Fruit fly (Drosophila melanogaster): ENCODE results near the gene Amun.

Gene Amun

dm6 chrX:11687666-11688492 lies 27.5 kb downstream of the Amun start:
- no peak for TF ChIP-seq insv (optimal IDR thresholded peaks at IDR 0.05)
- TF ChIP-seq psq (optimal IDR thresholded peaks at IDR 0.05): no peak
- TF ChIP-seq Myc (optimal IDR thresholded peaks at IDR 0.05): no peak
- no peak for TF ChIP-seq h (optimal IDR thresholded peaks at IDR 0.05)
- no peak for TF ChIP-seq ttk (optimal IDR thresholded peaks at IDR 0.05)
- TF ChIP-seq Sin3A (optimal IDR thresholded peaks at IDR 0.05): no peak

DNA sequence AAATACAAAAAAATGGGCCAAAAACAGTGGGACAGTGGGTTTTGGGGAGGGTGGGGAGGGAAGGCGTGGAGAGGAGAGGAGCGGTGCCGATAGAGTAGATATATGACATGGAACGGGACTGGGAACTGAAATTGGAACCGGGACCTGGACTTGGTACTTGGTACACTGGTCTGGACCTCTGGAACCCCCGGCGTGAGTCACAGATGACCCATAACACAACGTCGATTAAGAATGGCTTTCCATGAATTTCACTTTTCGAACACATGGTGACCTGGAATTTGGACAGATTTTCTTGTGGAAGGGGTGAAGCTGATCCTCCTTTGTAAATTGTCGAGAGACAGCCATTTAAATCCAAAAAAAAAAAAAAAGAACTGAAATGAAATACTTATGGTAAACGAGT lies 28.7 kb downstream of the Amun start:
- TF ChIP-seq Myc (optimal IDR thresholded peaks at IDR 0.05) (no peak), psq (optimal IDR thresholded peaks at IDR 0.05) (no peak), ttk (optimal IDR thresholded peaks at IDR 0.05) (no peak), Sin3A (optimal IDR thresholded peaks at IDR 0.05) (no peak), h (optimal IDR thresholded peaks at IDR 0.05) (no peak), insv (optimal IDR thresholded peaks at IDR 0.05) (no peak)

DNA sequence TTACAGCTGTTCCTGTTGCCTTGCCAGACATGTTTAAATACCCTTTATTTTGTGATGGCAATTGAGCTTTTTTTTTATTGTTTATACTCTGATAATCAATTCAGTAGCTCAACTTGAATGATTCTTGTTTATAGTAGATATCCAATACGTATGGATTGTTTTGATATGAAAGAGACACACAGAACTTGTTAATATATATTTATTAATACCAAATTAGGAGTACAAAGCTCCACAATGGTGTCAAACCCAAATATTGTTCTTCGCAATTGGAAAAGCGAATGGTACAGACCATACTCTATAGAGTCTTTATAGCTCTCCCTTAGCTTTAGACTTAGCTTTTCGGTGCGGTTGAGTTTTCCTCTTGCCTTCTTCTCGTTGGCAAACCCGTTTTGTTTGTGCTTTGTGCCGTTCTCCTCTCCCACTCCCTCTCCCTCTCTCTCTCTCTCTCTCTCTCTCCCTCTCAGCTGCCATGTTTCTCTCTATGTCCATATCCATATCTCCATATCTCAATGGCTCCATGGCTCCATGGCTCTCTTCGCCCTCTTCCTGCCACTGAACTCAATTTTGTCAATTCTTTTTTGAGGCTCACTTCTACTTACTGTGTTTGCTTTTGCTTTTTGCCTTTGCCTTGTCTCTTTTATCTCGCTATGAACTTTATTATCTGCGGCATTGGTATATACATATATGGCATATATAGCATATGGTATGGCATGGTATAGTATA lies 29.3 kb downstream of the Amun start:
- TF ChIP-seq insv (optimal IDR thresholded peaks at IDR 0.05): no peak
- TF ChIP-seq ttk (optimal IDR thresholded peaks at IDR 0.05): no peak
- no peak for TF ChIP-seq Myc (optimal IDR thresholded peaks at IDR 0.05)
- no peak for TF ChIP-seq psq (optimal IDR thresholded peaks at IDR 0.05)
- TF ChIP-seq Sin3A (optimal IDR thresholded peaks at IDR 0.05): no peak
- no peak for TF ChIP-seq h (optimal IDR thresholded peaks at IDR 0.05)

DNA sequence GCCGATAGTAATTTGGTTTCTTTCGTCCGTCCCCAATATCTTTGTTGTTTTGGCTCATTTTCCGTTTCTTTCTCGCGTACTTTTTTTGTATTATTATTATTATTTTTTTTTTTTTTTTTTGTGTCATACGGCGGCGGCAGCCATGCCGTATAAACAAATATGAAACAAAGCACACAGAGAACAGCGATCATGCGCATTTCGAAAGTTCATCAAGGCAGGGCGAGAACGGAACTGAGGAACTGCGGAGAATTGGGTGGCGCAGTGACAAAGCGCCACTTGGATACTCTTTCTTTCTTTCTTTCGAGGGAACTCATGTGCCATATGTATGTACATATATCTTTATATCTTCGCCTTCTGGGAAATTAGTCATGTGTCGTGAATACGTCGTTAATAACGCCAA lies 30.9 kb downstream of the Amun start:
- TF ChIP-seq psq (optimal IDR thresholded peaks at IDR 0.05) (no peak), insv (optimal IDR thresholded peaks at IDR 0.05) (no peak), Myc (optimal IDR thresholded peaks at IDR 0.05) (no peak), h (optimal IDR thresholded peaks at IDR 0.05) (no peak), ttk (optimal IDR thresholded peaks at IDR 0.05) (no peak), Sin3A (optimal IDR thresholded peaks at IDR 0.05) (no peak)

DNA sequence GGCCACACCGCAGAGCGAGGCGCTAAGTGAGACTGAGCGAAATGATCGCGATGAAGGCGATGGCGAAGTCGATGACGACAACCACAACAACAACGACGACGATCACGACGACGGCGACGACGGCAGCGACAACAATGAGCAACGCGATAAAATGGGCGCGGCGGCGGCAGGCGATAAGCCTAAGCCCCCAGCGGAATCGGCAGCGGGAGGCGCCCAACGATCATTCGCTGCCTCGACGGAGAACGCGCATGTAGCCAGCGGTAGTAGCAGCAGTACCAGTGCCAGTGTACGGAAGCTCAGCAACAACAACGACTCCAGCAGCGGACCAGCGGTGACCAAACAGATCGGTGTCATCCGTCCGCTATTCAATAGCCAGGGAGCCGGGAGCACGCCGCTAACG lies 31.9 kb downstream of the Amun start:
- TF ChIP-seq psq (optimal IDR thresholded peaks at IDR 0.05) (no peak), h (optimal IDR thresholded peaks at IDR 0.05) (no peak), Myc (optimal IDR thresholded peaks at IDR 0.05) (no peak), Sin3A (optimal IDR thresholded peaks at IDR 0.05) (no peak), insv (optimal IDR thresholded peaks at IDR 0.05) (no peak), ttk (optimal IDR thresholded peaks at IDR 0.05) (no peak)

- TF ChIP-seq insv (optimal IDR thresholded peaks at IDR 0.05) (no peak), Sin3A (optimal IDR thresholded peaks at IDR 0.05) (no peak), h (optimal IDR thresholded peaks at IDR 0.05) (no peak), Myc (optimal IDR thresholded peaks at IDR 0.05) (no peak), ttk (optimal IDR thresholded peaks at IDR 0.05) (no peak), psq (optimal IDR thresholded peaks at IDR 0.05) (no peak)
These were observed 33.5 kb downstream of the Amun start for dm6 chrX:11681558-11682551.

- TF ChIP-seq h (optimal IDR thresholded peaks at IDR 0.05): no peak
- TF ChIP-seq ttk (optimal IDR thresholded peaks at IDR 0.05): no peak
- TF ChIP-seq insv (optimal IDR thresholded peaks at IDR 0.05): no peak
- no peak for TF ChIP-seq psq (optimal IDR thresholded peaks at IDR 0.05)
- TF ChIP-seq Sin3A (optimal IDR thresholded peaks at IDR 0.05): no peak
- TF ChIP-seq Myc (optimal IDR thresholded peaks at IDR 0.05): no peak
These were observed 35.0 kb downstream of the Amun start for dm6 chrX:11680405-11680804.

DNA sequence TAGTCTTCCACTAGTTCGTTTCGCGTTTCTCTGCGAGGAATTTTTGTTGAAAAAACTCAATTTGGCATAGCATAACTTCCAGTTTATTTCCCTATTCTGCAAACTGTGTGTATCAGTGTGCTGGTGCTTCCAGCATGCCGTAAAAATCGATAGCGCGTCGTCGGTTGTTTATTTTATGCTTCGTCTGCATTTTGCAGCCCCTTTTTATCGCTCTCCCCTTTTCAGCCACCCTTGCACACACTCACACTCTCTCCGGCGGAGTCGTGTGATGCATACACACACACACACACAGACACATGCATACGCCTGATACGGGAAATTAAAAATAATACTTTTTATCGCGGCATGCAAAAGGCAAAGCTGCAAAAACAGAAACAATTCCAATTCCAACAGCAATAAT lies 35.9 kb downstream of the Amun start:
- TF ChIP-seq insv (optimal IDR thresholded peaks at IDR 0.05): no peak
- TF ChIP-seq h (optimal IDR thresholded peaks at IDR 0.05): no peak
- no peak for TF ChIP-seq Myc (optimal IDR thresholded peaks at IDR 0.05)
- TF ChIP-seq psq (optimal IDR thresholded peaks at IDR 0.05): no peak
- TF ChIP-seq ttk (optimal IDR thresholded peaks at IDR 0.05): no peak
- no peak for TF ChIP-seq Sin3A (optimal IDR thresholded peaks at IDR 0.05)

DNA sequence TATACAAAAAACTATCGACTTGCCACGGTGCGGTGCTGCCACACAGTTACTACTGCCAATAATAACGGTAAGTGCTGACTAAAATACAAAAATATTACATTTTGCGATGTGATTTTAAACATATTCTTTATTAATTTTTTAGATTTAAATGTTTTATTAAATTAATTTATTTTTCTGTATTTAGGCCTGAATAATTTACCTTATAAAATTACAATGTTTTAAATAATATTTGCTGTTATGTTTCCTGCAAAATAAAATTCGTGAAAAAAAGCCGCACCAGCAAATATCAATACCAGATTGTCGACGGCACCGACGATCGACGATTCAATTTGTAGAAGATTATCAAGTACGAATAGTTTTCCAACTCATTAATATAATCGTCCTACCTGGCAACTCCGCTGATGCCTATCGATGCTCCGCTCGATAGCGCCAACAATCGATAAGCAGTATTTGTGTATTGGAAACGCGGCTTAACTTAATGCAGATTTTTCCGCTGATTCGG lies 36.8 kb downstream of the Amun start, which contains the start of the genes Vlet and bif:
TSS of gene Vlet (minus strand) at position 51 of the 502 bp plus-strand sequence.
TSS of gene bif (plus strand) at position 432 of the 502 bp plus-strand sequence.
- TF ChIP-seq insv (optimal IDR thresholded peaks at IDR 0.05) (no peak), h (optimal IDR thresholded peaks at IDR 0.05) (no peak), Sin3A (optimal IDR thresholded peaks at IDR 0.05) (no peak), psq (optimal IDR thresholded peaks at IDR 0.05) (no peak), ttk (optimal IDR thresholded peaks at IDR 0.05) (no peak), Myc (optimal IDR thresholded peaks at IDR 0.05) (no peak)

dm6 chrX:11664058-11664457 lies 51.3 kb downstream of the Amun start:
- TF ChIP-seq Sin3A (optimal IDR thresholded peaks at IDR 0.05) (no peak), psq (optimal IDR thresholded peaks at IDR 0.05) (no peak), Myc (optimal IDR thresholded peaks at IDR 0.05) (no peak), h (optimal IDR thresholded peaks at IDR 0.05) (no peak), insv (optimal IDR thresholded peaks at IDR 0.05) (no peak), ttk (optimal IDR thresholded peaks at IDR 0.05) (no peak)

- TF ChIP-seq Myc (optimal IDR thresholded peaks at IDR 0.05): no peak
- no peak for TF ChIP-seq insv (optimal IDR thresholded peaks at IDR 0.05)
- no peak for TF ChIP-seq psq (optimal IDR thresholded peaks at IDR 0.05)
- TF ChIP-seq h (optimal IDR thresholded peaks at IDR 0.05): no peak
- TF ChIP-seq Sin3A (optimal IDR thresholded peaks at IDR 0.05): no peak
- TF ChIP-seq ttk (optimal IDR thresholded peaks at IDR 0.05): no peak
These were observed 54.9 kb downstream of the Amun start for dm6 chrX:11660476-11660875.
